Worm (Caenorhabditis elegans): ENCODE measurements around the gene T24C2.3.

The T24C2.3 gene

ce11 chrX:14504551-14504902, 38.8 kb upstream of the T24C2.3 start:
- TF ChIP-seq nhr-80 (tag; optimal IDR thresholded peaks at IDR 0.05) = peak; percentile 38
- no peak for TF ChIP-seq hmg-1.2 (GFP tag; IDR thresholded peaks at IDR 0.05)

- TF ChIP-seq hlh-26 (GFP tag; conservative IDR thresholded peaks at IDR 0.05) = no peak
- TF ChIP-seq bed-2 (GFP tag; IDR thresholded peaks at IDR 0.05) = no peak
- no peak for TF ChIP-seq dpl-1 (GFP tag; optimal IDR thresholded peaks at IDR 0.05)
- TF ChIP-seq B0035.1 (tag; optimal IDR thresholded peaks at IDR 0.05) = no peak
- TF ChIP-seq ztf-3 (GFP tag; optimal IDR thresholded peaks at IDR 0.05) = no peak
- no peak for TF ChIP-seq xnd-1 (tag; optimal IDR thresholded peaks at IDR 0.05)
- peak; percentile 92 for TF ChIP-seq nhr-80 (tag; optimal IDR thresholded peaks at IDR 0.05)
- TF ChIP-seq attf-3 (GFP tag; conservative IDR thresholded peaks at IDR 0.05) = no peak
- TF ChIP-seq nfya-1 (tag; optimal IDR thresholded peaks at IDR 0.05; ENCODE audit: borderline replicate concordance, insufficient read depth) = no peak
- TF ChIP-seq nfya-2 (GFP tag; IDR thresholded peaks at IDR 0.05) = no peak
- TF ChIP-seq snpc-3.4 (tag; optimal IDR thresholded peaks at IDR 0.05) = no peak
- TF ChIP-seq nhr-90 (tag; optimal IDR thresholded peaks at IDR 0.05) = no peak
- TF ChIP-seq rec-8 (tag; optimal IDR thresholded peaks at IDR 0.05) = no peak
- no peak for TF ChIP-seq unc-62 (GFP tag; optimal IDR thresholded peaks at IDR 0.05)
- TF ChIP-seq nhr-27 (tag; optimal IDR thresholded peaks at IDR 0.05) = no peak
- no peak for TF ChIP-seq nfyb-1 (GFP tag; IDR thresholded peaks at IDR 0.05)
- no peak for TF ChIP-seq tlf-1 (GFP tag; optimal IDR thresholded peaks at IDR 0.05)
- peak; percentile 20; the same call in 1 of the 2 replicates for TF ChIP-seq hmg-1.2 (GFP tag; IDR thresholded peaks at IDR 0.05)
- no peak for TF ChIP-seq Y56A3A.18 (GFP tag; IDR thresholded peaks at IDR 0.05)
- TF ChIP-seq attf-6 (GFP tag; IDR thresholded peaks at IDR 0.05) = no peak
- no peak for TF ChIP-seq cebp-2 (GFP tag; IDR thresholded peaks at IDR 0.05)
- no peak for TF ChIP-seq F57C9.4 (tag; optimal IDR thresholded peaks at IDR 0.05)
- no peak for TF ChIP-seq let-607 (tag; optimal IDR thresholded peaks at IDR 0.05)
- no peak for TF ChIP-seq mxl-1 (tag; optimal IDR thresholded peaks at IDR 0.05)
- TF ChIP-seq rpc-1 (optimal IDR thresholded peaks at IDR 0.05) = no peak
- no peak for TF ChIP-seq rpc-1 (tag; optimal IDR thresholded peaks at IDR 0.05)
- TF ChIP-seq efl-1 (GFP tag; optimal IDR thresholded peaks at IDR 0.05) = no peak
- TF ChIP-seq F22D6.2 (tag; optimal IDR thresholded peaks at IDR 0.05) = no peak
- TF ChIP-seq gei-17 (GFP tag; optimal IDR thresholded peaks at IDR 0.05) = peak; percentile 22
- no peak for TF ChIP-seq bed-1 (GFP tag; IDR thresholded peaks at IDR 0.05)
- no peak for TF ChIP-seq ceh-91 (GFP tag; IDR thresholded peaks at IDR 0.05)
- no peak for TF ChIP-seq aptf-2 (GFP tag; conservative IDR thresholded peaks at IDR 0.05)
- TF ChIP-seq nhr-179 (tag; optimal IDR thresholded peaks at IDR 0.05) = no peak
- TF ChIP-seq snpc-1.3 (tag; optimal IDR thresholded peaks at IDR 0.05; ENCODE audit: insufficient read depth) = no peak
- TF ChIP-seq lin-26 (GFP tag; IDR thresholded peaks at IDR 0.05) = peak; percentile 36; the same call in 1 of the 2 replicates
- no peak for TF ChIP-seq sptf-2 (GFP tag; optimal IDR thresholded peaks at IDR 0.05)
- TF ChIP-seq K11D2.4 (GFP tag; IDR thresholded peaks at IDR 0.05) = no peak
- TF ChIP-seq zim-3 (tag; optimal IDR thresholded peaks at IDR 0.05) = no peak
- no peak for TF ChIP-seq lag-1 (GFP tag; IDR thresholded peaks at IDR 0.05)
- TF ChIP-seq aptf-3 (GFP tag; IDR thresholded peaks at IDR 0.05) = no peak
- TF ChIP-seq tbp1 (GFP tag; optimal IDR thresholded peaks at IDR 0.05) = peak; percentile 16
- no peak for TF ChIP-seq lsl-1 (GFP tag; optimal IDR thresholded peaks at IDR 0.05)
- no peak for TF ChIP-seq ceh-79 (tag; optimal IDR thresholded peaks at IDR 0.05)
- TF ChIP-seq F39B2.1 (GFP tag; IDR thresholded peaks at IDR 0.05) = no peak
- no peak for TF ChIP-seq C06A6.2 (GFP tag; conservative IDR thresholded peaks at IDR 0.05)
- no peak for TF ChIP-seq B0261.1 (tag; optimal IDR thresholded peaks at IDR 0.05)
These were observed 37.6 kb upstream of the T24C2.3 start for ce11 chrX:14505578-14506353.

All from whole organism, young adult.